Worm (Caenorhabditis elegans) whole organism, young adult: ENCODE data around the gene emb-1.

Experiments used
- B0336.3 ChIP-seq: fragments of 200-800 bp; sonication (Bioruptor generic); IDR thresholded peaks from 2 replicates; pipeline ENCODE4 v1.3.6; 2022; ENCODE audit warnings: missing genetic modification characterization, missing compliant biosample characterization
- F22D6.2 ChIP-seq: sonication (generic microtip); optimal IDR thresholded peaks from 2 replicates; lab custom pipeline; 2016; ENCODE audit warnings: mild to moderate bottlenecking, missing genetic modification characterization, missing compliant biosample characterization
- K12H6.12 ChIP-seq: fragments of 200-800 bp; sonication (Bioruptor generic); optimal IDR thresholded peaks from 2 replicates; lab custom pipeline; 2018; ENCODE audit warnings: mild to moderate bottlenecking, missing genetic modification characterization, missing compliant biosample characterization
- ama-1 ChIP-seq, 3 experiments: fragments of 150-350 bp in 1 of 3; sonication (generic microtip) in 2 of 3; optimal IDR thresholded peaks; 2 replicates each; lab custom pipeline; 2014 to 2018; ENCODE audit warnings: missing biosample characterization in 2 of 3, missing genetic modification characterization in 2 of 3, missing genetic modification reagents in 2 of 3
- aptf-3 ChIP-seq: fragments of 200-800 bp; sonication (Bioruptor generic); IDR thresholded peaks from 2 replicates; pipeline ENCODE4 v1.3.6; 2022; ENCODE audit warnings: missing genetic modification characterization, missing compliant biosample characterization
- atf-7 ChIP-seq: sonication (generic microtip); optimal IDR thresholded peaks from 2 replicates; lab custom pipeline; 2017; ENCODE audit warnings: mild to moderate bottlenecking, missing genetic modification characterization, missing compliant biosample characterization
- attf-3 ChIP-seq: fragments of 200-800 bp; sonication (Bioruptor generic); conservative IDR thresholded peaks from 2 replicates; pipeline ENCODE4 v1.3.6; 2022; ENCODE audit warnings: missing genetic modification reagents, missing genetic modification characterization, missing compliant biosample characterization
- attf-5 ChIP-seq: fragments of 200-800 bp; sonication (Bioruptor generic); optimal IDR thresholded peaks from 2 replicates; lab custom pipeline; 2018; ENCODE audit warnings: mild to moderate bottlenecking, missing genetic modification characterization, missing compliant biosample characterization
- attf-6 ChIP-seq: fragments of 200-800 bp; sonication (Bioruptor generic); IDR thresholded peaks from 2 replicates; pipeline ENCODE4 v1.3.6; 2022; ENCODE audit warnings: missing genetic modification reagents, missing genetic modification characterization, missing compliant biosample characterization
- bed-1 ChIP-seq: fragments of 200-800 bp; sonication (Bioruptor generic); IDR thresholded peaks from 2 replicates; pipeline ENCODE4 v1.3.6; 2022; ENCODE audit warnings: missing genetic modification reagents, missing genetic modification characterization, missing compliant biosample characterization
- ccch-3 ChIP-seq: fragments of 200-800 bp; sonication (Bioruptor generic); optimal IDR thresholded peaks from 2 replicates; lab custom pipeline; 2018; ENCODE audit warnings: mild to moderate bottlenecking, missing genetic modification characterization, missing compliant biosample characterization
- cebp-1 ChIP-seq, 2 experiments: fragments of 200-800 bp in 1 of 2; sonication (Bioruptor generic) in 1 of 2; sonication (generic microtip) in 1 of 2; IDR thresholded peaks in 1 of 2; optimal IDR thresholded peaks in 1 of 2; 2 replicates each; pipeline versions ENCODE4 v1.3.6 to Lab custom; 2017 to 2022; ENCODE audit warnings: missing compliant biosample characterization in 2 of 2, missing genetic modification characterization in 2 of 2, mild to moderate bottlenecking in 1 of 2, missing genetic modification reagents in 1 of 2, moderate library complexity in 1 of 2
- ceh-100 ChIP-seq: fragments of 200-800 bp; sonication (Bioruptor generic); IDR thresholded peaks from 2 replicates; pipeline ENCODE4 v1.3.6; 2022; ENCODE audit warnings: missing genetic modification reagents, missing genetic modification characterization, missing compliant biosample characterization
- ceh-27 ChIP-seq: fragments of 200-800 bp; sonication (Bioruptor generic); optimal IDR thresholded peaks from 2 replicates; lab custom pipeline; 2018; ENCODE audit warnings: mild to moderate bottlenecking, missing genetic modification characterization, moderate library complexity, missing compliant biosample characterization
- chd-7 ChIP-seq: sonication (generic microtip); optimal IDR thresholded peaks from 2 replicates; lab custom pipeline; 2016; ENCODE audit warnings: mild to moderate bottlenecking, missing genetic modification characterization, moderate library complexity, missing compliant biosample characterization
- dox-1 ChIP-seq: fragments of 200-800 bp; sonication (Bioruptor generic); IDR thresholded peaks from 2 replicates; pipeline ENCODE4 v1.3.6; 2022; ENCODE audit warnings: missing genetic modification reagents, missing genetic modification characterization, missing compliant biosample characterization
- dpl-1 ChIP-seq: fragments of 150-350 bp; optimal IDR thresholded peaks from 2 replicates; lab custom pipeline; 2014; ENCODE audit warnings: missing biosample characterization, missing genetic modification reagents, missing genetic modification characterization
- ekl-4 ChIP-seq: fragments of 200-800 bp; sonication (Bioruptor generic); IDR thresholded peaks from 2 replicates; pipeline ENCODE4 v1.3.6; 2022; ENCODE audit warnings: missing genetic modification reagents, missing genetic modification characterization, missing compliant biosample characterization
- ets-4 ChIP-seq: fragments of 200-800 bp; sonication (Bioruptor generic); optimal IDR thresholded peaks from 2 replicates; lab custom pipeline; 2018; ENCODE audit warnings: mild to moderate bottlenecking, missing genetic modification characterization, missing compliant biosample characterization
- him-1 ChIP-seq: sonication (generic microtip); optimal IDR thresholded peaks from 2 replicates; lab custom pipeline; 2016; ENCODE audit warnings: missing genotype, missing genetic modification reagents, missing genetic modification characterization, missing compliant biosample characterization
- hlh-12 ChIP-seq: sonication (generic microtip); optimal IDR thresholded peaks from 2 replicates; lab custom pipeline; 2016; ENCODE audit warnings: missing genetic modification characterization, missing compliant biosample characterization
- hmg-1.2 ChIP-seq: fragments of 200-800 bp; sonication (Bioruptor generic); IDR thresholded peaks from 2 replicates; pipeline ENCODE4 v1.3.6; 2022; ENCODE audit warnings: missing genetic modification reagents, missing genetic modification characterization, missing compliant biosample characterization
- let-526 ChIP-seq: fragments of 200-800 bp; sonication (Bioruptor generic); IDR thresholded peaks from 2 replicates; pipeline ENCODE4 v1.3.6; 2022; ENCODE audit warnings: missing genetic modification reagents, missing genetic modification characterization, missing compliant biosample characterization
- lin-35 ChIP-seq, 3 experiments: fragments of 150-350 bp in 2 of 3; sonication (generic microtip) in 1 of 3; optimal IDR thresholded peaks; 2 replicates each; lab custom pipeline; 2014 to 2018; ENCODE audit warnings: missing biosample characterization in 3 of 3, missing genetic modification characterization in 3 of 3, missing genetic modification reagents in 3 of 3
- lin-40 ChIP-seq: sonication (generic microtip); optimal IDR thresholded peaks from 2 replicates; lab custom pipeline; 2016; ENCODE audit warnings: missing genetic modification characterization, mild to moderate bottlenecking, missing compliant biosample characterization, missing genotype, missing genetic modification reagents
- lsy-27 ChIP-seq: sonication (generic microtip); optimal IDR thresholded peaks from 2 replicates; lab custom pipeline; 2017; ENCODE audit warnings: missing genetic modification characterization, mild to moderate bottlenecking, missing compliant biosample characterization, antibody characterized with exemption, missing genotype, borderline replicate concordance; ENCODE audit not compliant: insufficient read depth
- madf-6 ChIP-seq: fragments of 200-800 bp; sonication (Bioruptor generic); IDR thresholded peaks from 2 replicates; pipeline ENCODE4 v1.3.6; 2022; ENCODE audit warnings: missing genetic modification reagents, missing genetic modification characterization, missing compliant biosample characterization
- madf-8 ChIP-seq: fragments of 200-800 bp; sonication (Bioruptor generic); conservative IDR thresholded peaks from 2 replicates; pipeline ENCODE4 v1.3.6; 2022; ENCODE audit warnings: missing genetic modification reagents, missing genetic modification characterization, missing compliant biosample characterization
- mxl-1 ChIP-seq: sonication (generic microtip); optimal IDR thresholded peaks from 2 replicates; lab custom pipeline; 2016; ENCODE audit warnings: missing genetic modification characterization, missing compliant biosample characterization
- nhr-120 ChIP-seq: fragments of 200-800 bp; sonication (Bioruptor generic); IDR thresholded peaks from 2 replicates; pipeline ENCODE4 v1.3.6; 2022; ENCODE audit warnings: missing genetic modification characterization, missing compliant biosample characterization
- nhr-80 ChIP-seq: sonication (generic microtip); optimal IDR thresholded peaks from 2 replicates; lab custom pipeline; 2016; ENCODE audit warnings: missing genetic modification characterization, missing compliant biosample characterization
- nhr-90 ChIP-seq: sonication (generic microtip); optimal IDR thresholded peaks from 2 replicates; lab custom pipeline; 2016; ENCODE audit warnings: missing genotype, mild to moderate bottlenecking, missing genetic modification characterization, missing compliant biosample characterization
- pbrm-1 ChIP-seq: fragments of 200-800 bp; sonication (Bioruptor generic); IDR thresholded peaks from 2 replicates; pipeline ENCODE4 v1.3.6; 2022; ENCODE audit warnings: missing genetic modification reagents, missing genetic modification characterization, missing compliant biosample characterization
- repo-1 ChIP-seq: sonication (generic microtip); optimal IDR thresholded peaks from 2 replicates; lab custom pipeline; 2017; ENCODE audit warnings: mild to moderate bottlenecking, missing genetic modification characterization, missing compliant biosample characterization
- sdz-38 ChIP-seq: sonication (generic microtip); optimal IDR thresholded peaks from 2 replicates; lab custom pipeline; 2016; ENCODE audit warnings: missing genotype, missing genetic modification characterization, missing compliant biosample characterization
- snpc-1.3 ChIP-seq: sonication (generic microtip); optimal IDR thresholded peaks from 2 replicates; lab custom pipeline; 2017; ENCODE audit warnings: missing genetic modification characterization, mild to moderate bottlenecking, missing compliant biosample characterization, antibody characterized with exemption, moderate library complexity, missing genotype, missing genetic modification reagents; ENCODE audit not compliant: insufficient read depth
- snpc-4 ChIP-seq, 5 experiments: fragments of 150-350 bp in 1 of 5; sonication (generic microtip) in 4 of 5; optimal IDR thresholded peaks; 2 replicates each; lab custom pipeline; 2014 to 2018; ENCODE audit warnings: missing genetic modification characterization in 5 of 5, missing biosample characterization in 3 of 5, antibody characterized with exemption in 2 of 5, mild to moderate bottlenecking in 2 of 5, missing compliant biosample characterization in 2 of 5, missing genotype in 2 of 5, moderate library complexity in 2 of 5, missing genetic modification reagents in 1 of 5
- sptf-2 ChIP-seq: fragments of 200-800 bp; sonication (Bioruptor generic); optimal IDR thresholded peaks from 2 replicates; lab custom pipeline; 2018; ENCODE audit warnings: mild to moderate bottlenecking, missing genetic modification characterization, missing compliant biosample characterization
- tbp1 ChIP-seq: fragments of 200-800 bp; sonication (Bioruptor generic); optimal IDR thresholded peaks from 2 replicates; lab custom pipeline; 2018; ENCODE audit warnings: mild to moderate bottlenecking, missing genetic modification characterization, missing compliant biosample characterization
- tbx-9 ChIP-seq: sonication (generic microtip); optimal IDR thresholded peaks from 2 replicates; lab custom pipeline; 2016; ENCODE audit warnings: borderline replicate concordance, missing genetic modification characterization, inconsistent platforms, missing compliant biosample characterization
- tlf-1 ChIP-seq: fragments of 200-800 bp; sonication (Bioruptor generic); optimal IDR thresholded peaks from 2 replicates; lab custom pipeline; 2018; ENCODE audit warnings: mild to moderate bottlenecking, missing genetic modification characterization, missing compliant biosample characterization
- unc-130 ChIP-seq: sonication (generic microtip); optimal IDR thresholded peaks from 2 replicates; lab custom pipeline; 2016; ENCODE audit warnings: missing genetic modification reagents, missing genetic modification characterization, missing compliant biosample characterization
- unc-62 ChIP-seq: fragments of 150-350 bp; optimal IDR thresholded peaks from 2 replicates; lab custom pipeline; 2014; ENCODE audit warnings: missing biosample characterization, missing genetic modification reagents, missing genetic modification characterization
- xnd-1 ChIP-seq: sonication (generic microtip); optimal IDR thresholded peaks from 2 replicates; lab custom pipeline; 2016; ENCODE audit warnings: missing genotype, missing genetic modification reagents, missing genetic modification characterization, missing compliant biosample characterization
- ztf-18 ChIP-seq: sonication (generic microtip); optimal IDR thresholded peaks from 2 replicates; lab custom pipeline; 2016; ENCODE audit warnings: missing genotype, mild to moderate bottlenecking, missing genetic modification characterization, missing compliant biosample characterization
- ztf-22 ChIP-seq: fragments of 200-800 bp; sonication (Bioruptor generic); optimal IDR thresholded peaks from 2 replicates; lab custom pipeline; 2018; ENCODE audit warnings: mild to moderate bottlenecking, missing genetic modification characterization, moderate library complexity, missing compliant biosample characterization
- ztf-26 ChIP-seq: sonication (generic microtip); optimal IDR thresholded peaks from 2 replicates; lab custom pipeline; 2017; ENCODE audit warnings: missing genetic modification characterization, missing compliant biosample characterization

The emb-1 gene

ce11 chrIII:5201267-5201666 is 28.0 kb downstream of the emb-1 start:
- no peak for TF ChIP-seq cebp-1 (GFP tag; IDR thresholded peaks at IDR 0.05; lab: Robert Waterston, UW)
- peak; percentile 37 for TF ChIP-seq cebp-1 (tag; optimal IDR thresholded peaks at IDR 0.05; lab: Kevin White, UChicago)
- no peak for TF ChIP-seq snpc-4 (GFP tag; optimal IDR thresholded peaks at IDR 0.05; lab: Kevin White, UChicago)
- TF ChIP-seq snpc-4 (tag; optimal IDR thresholded peaks at IDR 0.05; lab: Kevin White, UChicago): peak in 1 of 4 experiments; percentile 17
- TF ChIP-seq atf-7 (tag; lab: Kevin White, UChicago): peak; percentile 35
- no peak for TF ChIP-seq repo-1
- TF ChIP-seq tbp1 (GFP tag; lab: Kevin White, UChicago): peak; percentile 11
- TF ChIP-seq ceh-27 (GFP tag; lab: Kevin White, UChicago): no peak
- no peak for TF ChIP-seq mxl-1 (tag; lab: Kevin White, UChicago)
- TF ChIP-seq aptf-3 (GFP tag; lab: Robert Waterston, UW): no peak
- no peak for TF ChIP-seq ceh-100
- no peak for TF ChIP-seq bed-1
- no peak for TF ChIP-seq pbrm-1
- no peak for TF ChIP-seq xnd-1
- no peak for TF ChIP-seq F22D6.2 (tag; lab: Kevin White, UChicago)
- TF ChIP-seq attf-3 (GFP tag; lab: Robert Waterston, UW): no peak
- no peak for TF ChIP-seq B0336.3
- no peak for TF ChIP-seq ccch-3 (GFP tag; lab: Kevin White, UChicago)
- no peak for TF ChIP-seq sptf-2 (GFP tag; lab: Kevin White, UChicago)
- peak; percentile 90 for TF ChIP-seq nhr-80 (tag; lab: Kevin White, UChicago)
- TF ChIP-seq unc-62 (GFP tag; lab: Kevin White, UChicago): peak; percentile 82
- peak; percentile 46 for TF ChIP-seq attf-5 (GFP tag; lab: Kevin White, UChicago)
- TF ChIP-seq ztf-26 (tag; lab: Kevin White, UChicago): no peak
- TF ChIP-seq nhr-90 (tag; lab: Kevin White, UChicago): no peak
- TF ChIP-seq lsy-27: no peak
- no peak for TF ChIP-seq him-1 (tag; lab: Kevin White, UChicago)
- TF ChIP-seq K12H6.12 (tag; lab: Kevin White, UChicago): no peak
- TF ChIP-seq chd-7 (tag; lab: Kevin White, UChicago): no peak

- TF ChIP-seq hlh-12 (tag; lab: Kevin White, UChicago): no peak
- TF ChIP-seq attf-5 (GFP tag; lab: Kevin White, UChicago): peak; percentile 49
- peak in 1 of 3 experiments; percentile 7 for TF ChIP-seq lin-35 (GFP tag; optimal IDR thresholded peaks at IDR 0.05; lab: Kevin White, UChicago)
- no peak for TF ChIP-seq unc-130 (GFP tag; lab: Kevin White, UChicago)
- TF ChIP-seq snpc-1.3 (tag; lab: Kevin White, UChicago): no peak
- TF ChIP-seq sdz-38 (tag; lab: Kevin White, UChicago): no peak
- TF ChIP-seq ama-1 (optimal IDR thresholded peaks at IDR 0.05; lab: Kevin White, UChicago): no peak
- TF ChIP-seq ama-1 (GFP tag; optimal IDR thresholded peaks at IDR 0.05; lab: Kevin White, UChicago): no peak
- peak; percentile 47; the same call in 1 of the 2 replicates for TF ChIP-seq hmg-1.2
- peak; percentile 66 for TF ChIP-seq nhr-80 (tag; lab: Kevin White, UChicago)
- TF ChIP-seq dpl-1 (GFP tag; lab: Kevin White, UChicago): no peak
- TF ChIP-seq ztf-22 (GFP tag; lab: Kevin White, UChicago): no peak
- TF ChIP-seq lin-40 (tag; lab: Kevin White, UChicago): peak; percentile 70
- TF ChIP-seq let-526 (GFP tag; lab: Robert Waterston, UW): no peak
- no peak for TF ChIP-seq nhr-120 (GFP tag; lab: Robert Waterston, UW)
- no peak for TF ChIP-seq cebp-1 (GFP tag; IDR thresholded peaks at IDR 0.05; lab: Robert Waterston, UW)
- peak; percentile 43 for TF ChIP-seq cebp-1 (tag; optimal IDR thresholded peaks at IDR 0.05; lab: Kevin White, UChicago)
- TF ChIP-seq madf-8 (GFP tag; lab: Robert Waterston, UW): no peak
- no peak for TF ChIP-seq attf-6 (GFP tag; lab: Robert Waterston, UW)
- no peak for TF ChIP-seq madf-6
- TF ChIP-seq ets-4 (GFP tag; lab: Kevin White, UChicago): no peak
- no peak for TF ChIP-seq ztf-18 (tag; lab: Kevin White, UChicago)
- TF ChIP-seq tbp1 (GFP tag; lab: Kevin White, UChicago): peak; percentile 15
- no peak for TF ChIP-seq repo-1
- 0 out of 2 replicates have a peak, but pooled peaks have one; percentile 57 for TF ChIP-seq ekl-4 (GFP tag; lab: Robert Waterston, UW)
- peak; percentile 18 for TF ChIP-seq tlf-1
- TF ChIP-seq dox-1 (GFP tag; lab: Robert Waterston, UW): 0 out of 2 replicates have a peak, but pooled peaks have one; percentile 44
- no peak for TF ChIP-seq tbx-9 (tag; lab: Kevin White, UChicago)
Observed at ce11 chrIII:5202641-5203040, 29.4 kb downstream of the emb-1 start.
